Worm (Caenorhabditis elegans): ENCODE data around the gene pdl-1.

pdl-1 gene

DNA sequence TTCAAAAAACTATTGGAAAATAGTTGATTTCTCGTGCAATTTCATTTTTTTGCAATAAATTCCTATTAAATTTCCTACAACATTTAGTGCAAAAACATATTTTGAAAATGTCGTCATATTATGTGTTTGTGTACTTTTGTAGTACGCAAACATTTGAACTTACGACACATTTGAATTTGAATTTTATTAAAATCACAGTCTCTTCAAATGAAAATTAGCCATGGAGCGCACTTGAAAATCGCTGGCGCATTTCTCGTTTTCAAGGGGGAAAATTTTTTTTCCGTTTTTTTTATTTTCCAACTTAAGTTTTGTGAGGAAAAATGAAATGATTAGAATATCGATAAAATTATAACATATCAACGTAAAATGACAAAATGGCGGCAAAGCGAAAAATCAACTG lies 36.1 kb upstream of the pdl-1 start:
- TF ChIP-seq hlh-30 (tag; optimal IDR thresholded peaks at IDR 0.05; ENCODE audit: insufficient read depth) (no peak), nhr-42 (GFP tag; IDR thresholded peaks at IDR 0.05) (no peak), zag-1 (tag; optimal IDR thresholded peaks at IDR 0.05) (no peak), dpl-1 (GFP tag; optimal IDR thresholded peaks at IDR 0.05) (peak; percentile 21), gei-8 (GFP tag; optimal IDR thresholded peaks at IDR 0.05) (no peak), lim-7 (GFP tag; IDR thresholded peaks at IDR 0.05) (no peak), unc-130 (GFP tag; optimal IDR thresholded peaks at IDR 0.05) (peak; percentile 32), ztf-7 (tag; optimal IDR thresholded peaks at IDR 0.05) (no peak), ceh-20 (GFP tag; IDR thresholded peaks at IDR 0.05) (no peak), dve-1 (tag; optimal IDR thresholded peaks at IDR 0.05; ENCODE audit: insufficient read depth) (peak; percentile 34), lin-1 (GFP tag; IDR thresholded peaks at IDR 0.05) (no peak), arid-1 (GFP tag; conservative IDR thresholded peaks at IDR 0.05) (no peak), set-16 (GFP tag; IDR thresholded peaks at IDR 0.05) (no peak), lir-3 (tag; optimal IDR thresholded peaks at IDR 0.05) (no peak), skn-1 (tag; optimal IDR thresholded peaks at IDR 0.05) (no peak), Y105C5A.15 (GFP tag; IDR thresholded peaks at IDR 0.05) (no peak), mdl-1 (tag; optimal IDR thresholded peaks at IDR 0.05) (no peak), T26A8.4 (GFP tag; IDR thresholded peaks at IDR 0.05) (no peak), rbr-2 (tag; optimal IDR thresholded peaks at IDR 0.05) (no peak), sdz-12 (GFP tag; optimal IDR thresholded peaks at IDR 0.05) (no peak), lin-15B (tag; optimal IDR thresholded peaks at IDR 0.05) (no peak), F49E8.2 (tag; optimal IDR thresholded peaks at IDR 0.05; ENCODE audit: borderline replicate concordance) (peak; percentile 50), attf-4 (tag; optimal IDR thresholded peaks at IDR 0.05) (no peak), daf-19 (GFP tag; conservative IDR thresholded peaks at IDR 0.05) (no peak), vab-7 (GFP tag; IDR thresholded peaks at IDR 0.05) (no peak), php-3 (GFP tag; IDR thresholded peaks at IDR 0.05) (no peak), pqm-1 (tag; optimal IDR thresholded peaks at IDR 0.05) (no peak), spr-1 (tag; optimal IDR thresholded peaks at IDR 0.05) (no peak), nhr-10 (tag; optimal IDR thresholded peaks at IDR 0.05) (no peak), lsy-2 (tag; optimal IDR thresholded peaks at IDR 0.05) (peak in 1 of 2 experiments; percentile 79), spr-3 (GFP tag; optimal IDR thresholded peaks at IDR 0.05) (no peak), mep-1 (tag; optimal IDR thresholded peaks at IDR 0.05) (peak; percentile 32), lin-38 (GFP tag; IDR thresholded peaks at IDR 0.05) (peak; percentile 93), dmd-9 (GFP tag; IDR thresholded peaks at IDR 0.05) (no peak), ceh-82 (tag; optimal IDR thresholded peaks at IDR 0.05) (no peak), dmd-8 (GFP tag; IDR thresholded peaks at IDR 0.05) (no peak), snpc-1.2 (GFP tag; IDR thresholded peaks at IDR 0.05) (no peak), lin-13 (GFP tag; optimal IDR thresholded peaks at IDR 0.05) (peak; percentile 17), ztf-11 (tag; optimal IDR thresholded peaks at IDR 0.05) (no peak), Y75B8A.6 (GFP tag; IDR thresholded peaks at IDR 0.05) (no peak), nhr-77 (tag; optimal IDR thresholded peaks at IDR 0.05) (no peak), ZK546.5 (tag; optimal IDR thresholded peaks at IDR 0.05) (no peak), lin-29 (GFP tag; IDR thresholded peaks at IDR 0.05) (no peak), nhr-237 (tag; optimal IDR thresholded peaks at IDR 0.05) (no peak), aly-2 (tag; optimal IDR thresholded peaks at IDR 0.05) (no peak), ZK337.2 (GFP tag; IDR thresholded peaks at IDR 0.05) (no peak), zfp-2 (tag; optimal IDR thresholded peaks at IDR 0.05) (no peak), T20F7.1 (GFP tag; optimal IDR thresholded peaks at IDR 0.05) (no peak), mdt-29 (GFP tag; IDR thresholded peaks at IDR 0.05) (no peak), nhr-11 (tag; optimal IDR thresholded peaks at IDR 0.05) (no peak), aha-1 (tag) (peak; percentile 72), tra-1 (GFP tag; IDR thresholded peaks at IDR 0.05) (no peak), unc-62 (GFP tag; optimal IDR thresholded peaks at IDR 0.05 in 1 of 2) (no peak), unc-62 (tag; optimal IDR thresholded peaks at IDR 0.05) (no peak)
